Fruit fly (Drosophila melanogaster) S2 (cell line): ENCODE results near the gene CG43954.

Experiments
- CG8478 ChIP-seq: fragments of >200 bp; optimal IDR thresholded peaks from 2 replicates; lab custom pipeline; 2018
- CTCF ChIP-seq, 2 experiments: fragments of >200 bp; optimal IDR thresholded peaks; 2 replicates each; lab custom pipeline; 2018

- TF ChIP-seq CG8478 (lab: Kevin White, UChicago) (no peak), CTCF (optimal IDR thresholded peaks at IDR 0.05; lab: Kevin White, UChicago) (peak; percentile 95 to 96)
These were observed at the start of gene CG43954, which contains the start of the genes Lasp and Dab for dm6 chr3L:16711430-16712228.
